Worm (Caenorhabditis elegans) whole organism, L3 larva: Measurements from ENCODE around the gene Y55F3BR.2.

ENCODE experiments used
- R02D3.7 ChIP-seq: fragments of 150-350 bp; optimal IDR thresholded peaks from 2 replicates; lab custom pipeline; 2014; ENCODE audit warnings: missing biosample characterization, missing genetic modification characterization
- ZK546.5 ChIP-seq: sonication (generic microtip); optimal IDR thresholded peaks from 2 replicates; lab custom pipeline; 2017; ENCODE audit warnings: missing biosample characterization, missing genetic modification characterization
- ceh-9 ChIP-seq: sonication (generic microtip); optimal IDR thresholded peaks from 2 replicates; lab custom pipeline; 2018; ENCODE audit warnings: missing biosample characterization, missing genetic modification characterization
- egl-27 ChIP-seq: sonication (generic microtip); optimal IDR thresholded peaks from 4 replicates; lab custom pipeline; 2017; ENCODE audit warnings: missing biosample characterization, missing genetic modification reagents, missing genetic modification characterization
- elt-2 ChIP-seq: sonication (generic microtip); optimal IDR thresholded peaks from 2 replicates; lab custom pipeline; 2016; ENCODE audit warnings: missing genetic modification reagents, mild to moderate bottlenecking, missing genetic modification characterization, missing compliant biosample characterization
- fkh-2 ChIP-seq: fragments of 150-350 bp; optimal IDR thresholded peaks from 2 replicates; lab custom pipeline; 2014; ENCODE audit warnings: missing biosample characterization, missing genetic modification reagents, missing genetic modification characterization
- lin-39 ChIP-seq: fragments of 150-350 bp; optimal IDR thresholded peaks from 2 replicates; lab custom pipeline; 2018; ENCODE audit warnings: missing biosample characterization, missing genetic modification reagents, missing genetic modification characterization
- nfya-1 ChIP-seq: sonication (generic microtip); optimal IDR thresholded peaks from 2 replicates; lab custom pipeline; 2017; ENCODE audit warnings: missing genetic modification characterization, mild to moderate bottlenecking, missing compliant biosample characterization, antibody characterized with exemption, moderate library complexity; ENCODE audit not compliant: insufficient read depth
- nhr-76 ChIP-seq: fragments of 150-350 bp; sonication (generic microtip); optimal IDR thresholded peaks from 5 replicates; lab custom pipeline; 2014; ENCODE audit warnings: missing biosample characterization, missing genetic modification characterization
- pha-4 ChIP-seq: fragments of 150-350 bp; optimal IDR thresholded peaks from 2 replicates; lab custom pipeline; 2014; ENCODE audit warnings: missing biosample characterization, missing genetic modification reagents, missing genetic modification characterization

- no peak for TF ChIP-seq R02D3.7
- no peak for TF ChIP-seq elt-2 (tag; lab: Kevin White, UChicago)
- no peak for TF ChIP-seq nfya-1
- no peak for TF ChIP-seq lin-39 (tag; lab: Kevin White, UChicago)
- no peak for TF ChIP-seq fkh-2 (tag; lab: Kevin White, UChicago)
- no peak for TF ChIP-seq egl-27
- TF ChIP-seq ceh-9 (tag; lab: Kevin White, UChicago) = no peak
- TF ChIP-seq ZK546.5 (tag; lab: Kevin White, UChicago) = no peak
- no peak for TF ChIP-seq nhr-76 (tag; lab: Kevin White, UChicago)
- TF ChIP-seq pha-4 (tag; lab: Kevin White, UChicago) = no peak
Observed at ce11 chrIV:914856-915255, 56.1 kb downstream of the Y55F3BR.2 start.
